Worm (Caenorhabditis elegans): Measurements from ENCODE around the gene lin-2.

The lin-2 gene

DNA sequence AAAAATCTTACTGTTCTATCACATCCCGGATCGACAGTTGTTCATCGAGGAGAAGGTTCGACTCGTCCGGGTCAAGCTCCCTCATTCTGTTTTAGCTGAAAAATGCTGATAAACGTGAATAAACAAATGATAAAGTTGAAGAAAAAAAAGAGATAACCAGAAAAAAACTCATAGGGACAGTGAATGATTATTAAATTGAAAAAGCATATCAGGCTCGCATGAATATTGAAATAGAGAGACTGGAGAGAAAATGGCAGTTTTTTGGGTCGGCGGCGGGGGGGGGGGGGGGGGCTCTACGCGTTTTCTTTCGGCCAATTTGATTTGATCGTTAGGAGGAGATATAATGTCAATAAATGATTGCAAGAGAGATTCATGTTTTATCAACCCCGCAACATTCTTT, at the start of gene lin-2:
TSS of gene lin-2 (minus strand) at position 101 of the 400 bp plus-strand sequence.
- TF ChIP-seq ets-7 (tag; optimal IDR thresholded peaks at IDR 0.05) (no peak), F13C5.2 (tag; optimal IDR thresholded peaks at IDR 0.05) (no peak), hmbx-1 (tag; optimal IDR thresholded peaks at IDR 0.05) (no peak), sea-1 (GFP tag; conservative IDR thresholded peaks at IDR 0.05) (no peak), hmg-4 (GFP tag; optimal IDR thresholded peaks at IDR 0.05) (no peak), tbx-37 (GFP tag; conservative IDR thresholded peaks at IDR 0.05) (no peak), B0310.2 (tag; optimal IDR thresholded peaks at IDR 0.05) (no peak), scrt-1 (GFP tag; IDR thresholded peaks at IDR 0.05) (no peak), flt-1 (GFP tag; IDR thresholded peaks at IDR 0.05) (no peak), aly-1 (tag; optimal IDR thresholded peaks at IDR 0.05) (no peak)

ce11 chrX:12463504-12463903, 49.7 kb upstream of the lin-2 start, which contains the start of gene T18D3.5:
Gene T18D3.5 (plus strand): TSS chrX:12463804.
- TF ChIP-seq ets-7 (tag; optimal IDR thresholded peaks at IDR 0.05) (no peak), tbx-37 (GFP tag; conservative IDR thresholded peaks at IDR 0.05) (no peak), ceh-13 (GFP tag; optimal IDR thresholded peaks at IDR 0.05) (no peak), scrt-1 (GFP tag; IDR thresholded peaks at IDR 0.05) (no peak), ceh-36 (tag; optimal IDR thresholded peaks at IDR 0.05) (no peak), B0310.2 (tag; optimal IDR thresholded peaks at IDR 0.05) (no peak), sea-1 (GFP tag; conservative IDR thresholded peaks at IDR 0.05) (no peak), F13C5.2 (tag; optimal IDR thresholded peaks at IDR 0.05) (no peak), tra-4 (tag; optimal IDR thresholded peaks at IDR 0.05) (no peak)

- TF ChIP-seq hmg-4 (GFP tag; optimal IDR thresholded peaks at IDR 0.05) (no peak), tbx-37 (GFP tag; conservative IDR thresholded peaks at IDR 0.05) (no peak)
Observed at ce11 chrX:12461557-12461956, 47.7 kb upstream of the lin-2 start, which contains the start of gene odr-7. Gene odr-7 (minus strand): TSS chrX:12461657.

- TF ChIP-seq pes-1 (GFP tag; IDR thresholded peaks at IDR 0.05), result peak; percentile 90
- peak; percentile 62 for TF ChIP-seq aly-1 (tag; optimal IDR thresholded peaks at IDR 0.05)
- TF ChIP-seq hnd-1 (tag; optimal IDR thresholded peaks at IDR 0.05), result peak; percentile 50
- no peak for TF ChIP-seq ama-1 (optimal IDR thresholded peaks at IDR 0.05)
- TF ChIP-seq tra-4 (tag; optimal IDR thresholded peaks at IDR 0.05), result peak; percentile 29
- peak; percentile 76 for TF ChIP-seq tbx-11 (GFP tag; IDR thresholded peaks at IDR 0.05)
- peak; percentile 68 for TF ChIP-seq B0310.2 (tag; optimal IDR thresholded peaks at IDR 0.05)
- TF ChIP-seq tbx-37 (GFP tag; conservative IDR thresholded peaks at IDR 0.05), result peak; percentile 64; the same call in 1 of the 2 replicates
- peak; percentile 78 for TF ChIP-seq F13C5.2 (tag; optimal IDR thresholded peaks at IDR 0.05)
- TF ChIP-seq ets-7 (tag; optimal IDR thresholded peaks at IDR 0.05), result no peak
- peak; percentile 70 for TF ChIP-seq ceh-36 (tag; optimal IDR thresholded peaks at IDR 0.05)
- peak; percentile 85 for TF ChIP-seq hmg-4 (GFP tag; optimal IDR thresholded peaks at IDR 0.05)
- TF ChIP-seq hmbx-1 (tag; optimal IDR thresholded peaks at IDR 0.05), result peak; percentile 46
- peak; percentile 85 for TF ChIP-seq scrt-1 (GFP tag; IDR thresholded peaks at IDR 0.05)
- peak; percentile 71 for TF ChIP-seq ceh-13 (GFP tag; optimal IDR thresholded peaks at IDR 0.05)
- TF ChIP-seq flt-1 (GFP tag; IDR thresholded peaks at IDR 0.05), result peak; percentile 75
- TF ChIP-seq sea-1 (GFP tag; conservative IDR thresholded peaks at IDR 0.05), result peak; percentile 85
Observed at ce11 chrX:12458021-12458420, 44.2 kb upstream of the lin-2 start.

DNA sequence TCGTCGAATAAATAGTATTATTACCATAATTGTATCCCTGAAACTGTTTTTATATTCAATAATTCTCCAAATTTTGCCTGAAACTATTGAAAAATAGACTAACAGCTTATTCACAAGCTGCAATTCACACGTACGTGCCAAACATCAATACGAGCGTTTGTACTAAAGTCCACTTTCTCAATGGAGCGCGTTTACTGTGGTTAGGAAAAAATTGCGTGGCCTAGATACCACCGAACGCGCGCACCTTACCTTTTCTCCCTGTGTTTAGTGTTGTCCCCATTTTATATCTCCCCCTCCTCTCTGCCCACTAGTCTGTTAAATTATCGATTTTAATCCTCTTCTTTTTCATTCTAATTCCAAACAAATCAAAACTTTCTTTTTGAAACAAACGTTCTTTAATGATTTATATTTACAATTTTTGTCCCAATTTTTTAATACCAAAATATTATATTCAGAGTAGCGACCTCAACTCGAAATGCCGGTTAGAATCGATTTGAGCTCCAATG, 40.5 kb upstream of the lin-2 start, which contains the start of the genes T18D3.9 and T18D3.1:
TSS of gene T18D3.9 (minus strand) at position 168 of the 506 bp plus-strand sequence.
TSS of gene T18D3.1 (plus strand) at position 456 of the 506 bp plus-strand sequence.
- TF ChIP-seq tbx-37 (GFP tag; conservative IDR thresholded peaks at IDR 0.05), result no peak

DNA sequence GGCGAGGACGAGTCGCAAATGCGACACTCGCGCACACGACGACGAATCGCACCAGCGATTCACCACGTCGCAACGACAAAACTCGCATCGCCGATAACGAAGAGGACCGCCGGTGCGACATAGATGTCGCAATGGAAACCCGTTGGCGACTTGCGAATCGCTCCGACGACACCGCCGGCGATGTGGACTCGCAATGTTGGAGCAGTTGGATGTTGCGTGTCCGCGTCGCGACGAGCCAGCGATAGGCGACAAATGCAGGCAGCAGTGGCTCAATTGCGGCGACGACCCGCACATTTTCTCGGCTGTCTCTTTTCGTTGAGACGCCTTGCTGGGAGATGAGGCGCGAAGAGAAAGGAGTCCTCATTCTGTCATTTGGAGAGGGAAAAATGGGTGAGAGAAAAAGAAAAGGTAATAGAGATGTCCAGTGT, 38.3 kb upstream of the lin-2 start:
- TF ChIP-seq pes-1 (GFP tag; IDR thresholded peaks at IDR 0.05) (no peak), hnd-1 (tag; optimal IDR thresholded peaks at IDR 0.05) (no peak), aly-1 (tag; optimal IDR thresholded peaks at IDR 0.05) (peak; percentile 44), ets-7 (tag; optimal IDR thresholded peaks at IDR 0.05) (peak; percentile 4), hmg-4 (GFP tag; optimal IDR thresholded peaks at IDR 0.05) (peak; percentile 76), tbx-11 (GFP tag; IDR thresholded peaks at IDR 0.05) (0 out of 2 replicates have a peak, but pooled peaks have one; percentile 18), sea-1 (GFP tag; conservative IDR thresholded peaks at IDR 0.05) (0 out of 2 replicates have a peak, but pooled peaks have one; percentile 71)

- TF ChIP-seq ceh-36 (tag; optimal IDR thresholded peaks at IDR 0.05) (no peak), aly-1 (tag; optimal IDR thresholded peaks at IDR 0.05) (no peak), tbx-11 (GFP tag; IDR thresholded peaks at IDR 0.05) (no peak), hmbx-1 (tag; optimal IDR thresholded peaks at IDR 0.05) (no peak), ama-1 (optimal IDR thresholded peaks at IDR 0.05) (no peak), flt-1 (GFP tag; IDR thresholded peaks at IDR 0.05) (no peak), pes-1 (GFP tag; IDR thresholded peaks at IDR 0.05) (no peak), tbx-37 (GFP tag; conservative IDR thresholded peaks at IDR 0.05) (no peak), hmg-4 (GFP tag; optimal IDR thresholded peaks at IDR 0.05) (no peak), ceh-13 (GFP tag; optimal IDR thresholded peaks at IDR 0.05) (no peak), hnd-1 (tag; optimal IDR thresholded peaks at IDR 0.05) (no peak), scrt-1 (GFP tag; IDR thresholded peaks at IDR 0.05) (no peak), tra-4 (tag; optimal IDR thresholded peaks at IDR 0.05) (no peak), ets-7 (tag; optimal IDR thresholded peaks at IDR 0.05) (no peak)
Observed at ce11 chrX:12451258-12451657, 37.4 kb upstream of the lin-2 start.

DNA sequence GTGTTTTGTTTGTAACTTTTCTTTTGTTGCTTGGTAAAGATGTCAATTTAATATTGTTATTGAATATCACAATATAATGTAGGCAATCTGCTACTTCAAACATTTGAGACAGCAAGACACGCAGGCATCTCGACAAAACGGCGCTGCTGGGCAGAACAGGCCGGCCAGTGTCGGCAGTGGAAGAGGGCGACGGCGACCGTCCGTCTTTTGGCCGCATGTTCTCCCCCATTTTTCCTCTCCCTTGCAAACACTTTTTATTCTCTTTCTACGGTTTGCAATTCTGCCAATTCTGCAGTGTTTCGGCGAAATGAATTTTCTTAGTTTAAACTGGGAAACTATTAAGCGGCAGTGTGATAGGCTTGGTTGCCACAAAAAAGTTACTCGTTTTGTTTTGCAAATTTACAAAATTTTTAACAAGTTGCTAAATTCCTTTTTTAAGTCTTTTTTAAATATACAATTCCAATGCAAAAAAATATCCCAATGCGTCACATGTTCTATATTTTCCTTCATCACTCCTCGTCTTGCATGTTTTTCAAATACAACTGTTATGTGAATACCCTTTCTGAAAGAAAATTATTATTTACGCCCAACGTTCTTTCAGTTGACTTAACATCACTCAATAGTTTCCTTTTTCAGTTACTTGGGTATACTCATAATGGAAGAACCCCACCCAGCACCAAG, 35.6 kb upstream of the lin-2 start, which contains the start of gene T18D3.6:
TSS of gene T18D3.6 (plus strand) at position 631 of the 681 bp plus-strand sequence.
- TF ChIP-seq hmg-4 (GFP tag; optimal IDR thresholded peaks at IDR 0.05), result peak; percentile 22
- no peak for TF ChIP-seq pes-1 (GFP tag; IDR thresholded peaks at IDR 0.05)

All from whole organism, early embryonic.